Fruit fly (Drosophila melanogaster) whole organism, embryonic: ENCODE results near the gene CG6830.

ENCODE experiments used
- Adf1 ChIP-seq: fragments of 200-800 bp; sonication (Bioruptor generic); IDR thresholded peaks from 2 replicates; pipeline ENCODE4 v1.3.6; 2022; ENCODE audit warnings: missing biosample characterization, missing genetic modification characterization
- Atf-2 ChIP-seq: fragments of 200-800 bp; sonication (Bioruptor generic); optimal IDR thresholded peaks from 2 replicates; lab custom pipeline; 2016; ENCODE audit warnings: missing biosample characterization, missing genetic modification characterization
- BEAF-32 ChIP-seq: fragments of 200-800 bp; sonication (Bioruptor generic); optimal IDR thresholded peaks from 3 replicates; lab custom pipeline; 2017; ENCODE audit warnings: missing biosample characterization, missing genetic modification characterization, mild to moderate bottlenecking, moderate library complexity, missing genetic modification reagents
- CG10565 ChIP-seq: fragments of 200-800 bp; sonication (Bioruptor generic); optimal IDR thresholded peaks from 3 replicates; lab custom pipeline; 2016; ENCODE audit warnings: missing biosample characterization, mild to moderate bottlenecking, missing genetic modification characterization
- CG12104 ChIP-seq: fragments of 200-800 bp; sonication (Bioruptor generic); optimal IDR thresholded peaks from 3 replicates; lab custom pipeline; 2016; ENCODE audit warnings: missing biosample characterization, missing genetic modification characterization
- CG14441 ChIP-seq: fragments of 200-800 bp; sonication (Bioruptor generic); IDR thresholded peaks from 2 replicates; pipeline ENCODE4 v1.3.6; 2022; ENCODE audit warnings: missing biosample characterization, missing genetic modification characterization
- CG15514 ChIP-seq: fragments of 200-800 bp; sonication (Bioruptor generic); optimal IDR thresholded peaks from 3 replicates; lab custom pipeline; 2017; ENCODE audit warnings: missing biosample characterization, missing genetic modification characterization, mild to moderate bottlenecking, moderate library complexity, missing genetic modification reagents
- CG17612 ChIP-seq: fragments of 200-800 bp; sonication (Bioruptor generic); IDR thresholded peaks from 2 replicates; pipeline ENCODE4 v1.3.6; 2022; ENCODE audit warnings: missing biosample characterization, missing genetic modification characterization
- CG2120 ChIP-seq: fragments of 200-800 bp; sonication (Bioruptor generic); optimal IDR thresholded peaks from 3 replicates; lab custom pipeline; 2016; ENCODE audit warnings: missing biosample characterization, missing genetic modification characterization
- CG2129 ChIP-seq: fragments of 200-800 bp; sonication (Bioruptor generic); IDR thresholded peaks from 2 replicates; pipeline ENCODE4 v1.3.6; 2022; ENCODE audit warnings: missing biosample characterization, missing genetic modification characterization; ENCODE audit not compliant: partially characterized antibody
- CG2712 ChIP-seq: fragments of 200-800 bp; optimal IDR thresholded peaks from 3 replicates; lab custom pipeline; 2019; ENCODE audit warnings: missing biosample characterization, mild to moderate bottlenecking, missing genetic modification characterization, moderate library complexity
- CG32772 ChIP-seq: fragments of 200-800 bp; sonication (Bioruptor generic); IDR thresholded peaks from 2 replicates; pipeline ENCODE4 v1.3.6; 2022; ENCODE audit warnings: missing biosample characterization, missing genetic modification characterization
- CG3281 ChIP-seq: fragments of 200-800 bp; sonication (Bioruptor generic); optimal IDR thresholded peaks from 3 replicates; lab custom pipeline; 2017; ENCODE audit warnings: missing biosample characterization, mild to moderate bottlenecking, missing genetic modification characterization
- CG33213 ChIP-seq: fragments of 200-800 bp; sonication (Bioruptor generic); optimal IDR thresholded peaks from 3 replicates; lab custom pipeline; 2016; ENCODE audit warnings: missing biosample characterization, missing genetic modification characterization
- CG34422 ChIP-seq: fragments of 200-800 bp; sonication (Bioruptor generic); IDR thresholded peaks from 3 replicates; pipeline ENCODE4 v1.3.6; 2022; ENCODE audit warnings: missing biosample characterization, missing genetic modification characterization
- CG4282 ChIP-seq: fragments of 200-800 bp; sonication (Bioruptor generic); optimal IDR thresholded peaks from 2 replicates; lab custom pipeline; 2016; ENCODE audit warnings: missing biosample characterization, missing genetic modification characterization
- CG6683 ChIP-seq: fragments of 200-800 bp; sonication (Bioruptor generic); optimal IDR thresholded peaks from 2 replicates; lab custom pipeline; 2017; ENCODE audit warnings: missing biosample characterization, mild to moderate bottlenecking, missing genetic modification characterization, missing genetic modification reagents
- CG6765 ChIP-seq: fragments of 200-800 bp; sonication (Bioruptor generic); optimal IDR thresholded peaks from 3 replicates; lab custom pipeline; 2017; ENCODE audit warnings: missing biosample characterization, mild to moderate bottlenecking, missing genetic modification characterization
- CG9876 ChIP-seq: fragments of 200-800 bp; sonication (Bioruptor generic); optimal IDR thresholded peaks from 2 replicates; lab custom pipeline; 2016; ENCODE audit warnings: missing biosample characterization, missing genetic modification characterization
- Doc3 ChIP-seq: fragments of 200-800 bp; sonication (Bioruptor generic); IDR thresholded peaks from 3 replicates; pipeline ENCODE4 v1.3.6; 2022; ENCODE audit warnings: missing biosample characterization, missing genetic modification characterization; ENCODE audit not compliant: partially characterized antibody
- Dp ChIP-seq: fragments of 200-800 bp; sonication (Bioruptor generic); optimal IDR thresholded peaks from 2 replicates; lab custom pipeline; 2018; ENCODE audit warnings: missing biosample characterization, mild to moderate bottlenecking, missing genetic modification characterization, moderate library complexity
- Eip74EF ChIP-seq, 2 experiments: fragments of 200-800 bp in 1 of 2; fragments of >200 bp in 1 of 2; sonication (Bioruptor generic) in 1 of 2; optimal IDR thresholded peaks; 2 replicates each; lab custom pipeline; 2017 to 2019; ENCODE audit warnings: missing biosample characterization in 2 of 2, missing genetic modification characterization in 2 of 2, mild to moderate bottlenecking in 1 of 2, moderate library complexity in 1 of 2
- Fer1 ChIP-seq: fragments of 200-800 bp; sonication (Bioruptor generic); optimal IDR thresholded peaks from 2 replicates; lab custom pipeline; 2017; ENCODE audit warnings: missing biosample characterization, mild to moderate bottlenecking, missing genetic modification characterization
- HHEX ChIP-seq: fragments of 200-800 bp; sonication (Bioruptor generic); optimal IDR thresholded peaks from 3 replicates; lab custom pipeline; 2017; ENCODE audit warnings: missing biosample characterization, mild to moderate bottlenecking, missing genetic modification characterization, missing genetic modification reagents
- HLH3B ChIP-seq: fragments of 200-800 bp; sonication (Bioruptor generic); IDR thresholded peaks from 2 replicates; pipeline ENCODE4 v1.3.6; 2022; ENCODE audit warnings: missing biosample characterization, missing genetic modification characterization
- Hsf ChIP-seq: fragments of 200-800 bp; sonication (Bioruptor generic); optimal IDR thresholded peaks from 3 replicates; lab custom pipeline; 2016; ENCODE audit warnings: missing biosample characterization, missing genetic modification characterization
- Kr ChIP-seq: fragments of 200-800 bp; sonication (Bioruptor generic); optimal IDR thresholded peaks from 2 replicates; lab custom pipeline; 2017; ENCODE audit warnings: missing biosample characterization, mild to moderate bottlenecking, missing genetic modification characterization
- MBD-R2 ChIP-seq: fragments of 200-800 bp; sonication (Bioruptor generic); IDR thresholded peaks from 2 replicates; pipeline ENCODE4 v1.3.6; 2022; ENCODE audit warnings: missing biosample characterization, missing genetic modification characterization
- Opbp ChIP-seq: fragments of 200-800 bp; sonication (Bioruptor generic); IDR thresholded peaks from 3 replicates; pipeline ENCODE4 v1.3.6; 2022; ENCODE audit warnings: missing biosample characterization, missing genetic modification characterization; ENCODE audit not compliant: partially characterized antibody
- Ssrp ChIP-seq: fragments of 200-800 bp; sonication (Bioruptor generic); optimal IDR thresholded peaks from 2 replicates; lab custom pipeline; 2018; ENCODE audit warnings: missing biosample characterization, mild to moderate bottlenecking, missing genetic modification characterization, moderate library complexity
- TFAM ChIP-seq: fragments of 200-800 bp; sonication (Bioruptor generic); optimal IDR thresholded peaks from 2 replicates; lab custom pipeline; 2017; ENCODE audit warnings: missing biosample characterization, missing genetic modification characterization, inconsistent platforms
- Tbp ChIP-seq: fragments of >200 bp; optimal IDR thresholded peaks from 2 replicates; lab custom pipeline; 2018; ENCODE audit warnings: missing biosample characterization, missing genetic modification characterization
- YL-1 ChIP-seq: fragments of 200-800 bp; sonication (Bioruptor generic); optimal IDR thresholded peaks from 3 replicates; lab custom pipeline; 2017; ENCODE audit warnings: missing biosample characterization, mild to moderate bottlenecking, missing genetic modification characterization
- bab2 ChIP-seq: fragments of 200-800 bp; sonication (Bioruptor generic); optimal IDR thresholded peaks from 2 replicates; lab custom pipeline; 2016; ENCODE audit warnings: missing biosample characterization, missing genetic modification characterization
- ci ChIP-seq: fragments of 200-800 bp; sonication (Bioruptor generic); IDR thresholded peaks from 3 replicates; pipeline ENCODE4 v1.3.6; 2022; ENCODE audit warnings: missing biosample characterization, missing genetic modification characterization
- crp ChIP-seq, 2 experiments: fragments of 200-800 bp; sonication (Bioruptor generic); optimal IDR thresholded peaks; 2 replicates in 1 of 2; 3 replicates in 1 of 2; lab custom pipeline; 2017; ENCODE audit warnings: missing biosample characterization in 2 of 2, missing genetic modification characterization in 2 of 2, mild to moderate bottlenecking in 1 of 2, moderate library complexity in 1 of 2
- eve ChIP-seq, 2 experiments: fragments of >200 bp; optimal IDR thresholded peaks; 2 replicates each; lab custom pipeline; 2017; ENCODE audit warnings: missing biosample characterization in 2 of 2, missing genetic modification characterization in 2 of 2
- fd102C ChIP-seq: fragments of 200-800 bp; sonication (Bioruptor generic); optimal IDR thresholded peaks from 2 replicates; lab custom pipeline; 2018; ENCODE audit warnings: missing biosample characterization, mild to moderate bottlenecking, missing genetic modification characterization, moderate library complexity
- fd3F ChIP-seq: fragments of 200-800 bp; sonication (Bioruptor generic); optimal IDR thresholded peaks from 2 replicates; lab custom pipeline; 2018; ENCODE audit warnings: missing biosample characterization, mild to moderate bottlenecking, missing genetic modification characterization, moderate library complexity
- grn ChIP-seq: fragments of 200-800 bp; sonication (Bioruptor generic); optimal IDR thresholded peaks from 3 replicates; lab custom pipeline; 2017; ENCODE audit warnings: missing biosample characterization, missing genetic modification characterization
- kah ChIP-seq: fragments of 200-800 bp; sonication (Bioruptor generic); optimal IDR thresholded peaks from 2 replicates; lab custom pipeline; 2018; ENCODE audit warnings: missing biosample characterization, mild to moderate bottlenecking, missing genetic modification characterization
- mirr ChIP-seq: fragments of 200-800 bp; sonication (Bioruptor generic); optimal IDR thresholded peaks from 3 replicates; lab custom pipeline; 2018; ENCODE audit warnings: missing biosample characterization, mild to moderate bottlenecking, missing genetic modification characterization
- pan ChIP-seq, 4 experiments: fragments of >200 bp in 3 of 4; fragments of 200-800 bp in 1 of 4; sonication (Bioruptor generic) in 1 of 4; optimal IDR thresholded peaks in 3 of 4; IDR thresholded peaks in 1 of 4; 2 replicates each; pipeline versions ENCODE4 v1.3.6 to Lab custom; 2017 to 2022; ENCODE audit warnings: missing biosample characterization in 2 of 4, missing genetic modification characterization in 2 of 4, mixed read lengths in 1 of 4
- pnt ChIP-seq: fragments of 200-800 bp; sonication (Bioruptor generic); optimal IDR thresholded peaks from 3 replicates; lab custom pipeline; 2016; ENCODE audit warnings: missing biosample characterization, missing genetic modification characterization
- sug ChIP-seq: fragments of 200-800 bp; optimal IDR thresholded peaks from 2 replicates; lab custom pipeline; 2019; ENCODE audit warnings: missing biosample characterization, mild to moderate bottlenecking, missing genetic modification characterization, moderate library complexity
- zen ChIP-seq: fragments of 200-800 bp; sonication (Bioruptor generic); optimal IDR thresholded peaks from 3 replicates; lab custom pipeline; 2018; ENCODE audit warnings: missing biosample characterization, mild to moderate bottlenecking, missing genetic modification characterization, moderate library complexity
- zen2 ChIP-seq: fragments of 200-800 bp; sonication (Bioruptor generic); IDR thresholded peaks from 3 replicates; pipeline ENCODE4 v1.3.6; 2022; ENCODE audit warnings: missing biosample characterization, missing genetic modification characterization; ENCODE audit not compliant: partially characterized antibody
- zfh1 ChIP-seq: fragments of 200-800 bp; sonication (Bioruptor generic); IDR thresholded peaks from 3 replicates; pipeline ENCODE4 v1.3.6; 2022; ENCODE audit warnings: missing biosample characterization, missing genetic modification characterization

CG6830 gene

DNA sequence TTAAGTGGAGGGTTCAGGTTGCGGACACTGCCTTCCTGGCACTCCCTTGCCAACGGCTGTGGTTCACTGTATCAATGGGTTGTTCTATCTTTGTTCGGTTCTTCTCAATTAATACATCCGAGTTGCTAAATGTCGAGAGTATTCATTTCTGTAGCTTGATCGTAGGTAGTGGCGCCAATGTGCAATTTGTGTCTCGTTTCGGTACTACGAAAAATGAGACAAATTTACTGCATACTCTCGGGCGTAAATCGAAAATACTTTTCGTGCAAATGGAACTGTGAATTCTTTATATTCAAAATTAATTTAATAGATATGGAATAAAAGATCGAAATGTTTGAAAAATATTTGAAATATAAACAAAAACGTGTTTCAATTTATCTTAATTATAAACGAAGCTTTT lies 18.6 kb downstream of the CG6830 start (continued):
- no peak for TF ChIP-seq pan (optimal IDR thresholded peaks at IDR 0.05; lab: Kevin White, UChicago)
- TF ChIP-seq pan (GFP tag; optimal IDR thresholded peaks at IDR 0.05 in 1 of 2, IDR thresholded peaks at IDR 0.05 in 1 of 2) = peak in 1 of 2 experiments; percentile 27
- TF ChIP-seq CG14441 = no peak
- 0 out of 3 replicates have a peak, but pooled peaks have one; percentile 21 for TF ChIP-seq ci (GFP tag; lab: Robert Waterston, UW)
- TF ChIP-seq CG3281 (GFP tag; lab: Kevin White, UChicago) = no peak
- TF ChIP-seq CG9876 = no peak
- no peak for TF ChIP-seq Ssrp (tag; lab: Kevin White, UChicago)
- TF ChIP-seq zen (tag; lab: Kevin White, UChicago) = no peak
- no peak for TF ChIP-seq CG10565

- TF ChIP-seq zfh1 (GFP tag; lab: Robert Waterston, UW) = no peak
- no peak for TF ChIP-seq CG4282 (GFP tag; lab: Kevin White, UChicago)
- TF ChIP-seq Doc3 (GFP tag; lab: Robert Waterston, UW) = no peak
- TF ChIP-seq HHEX (GFP tag; lab: Kevin White, UChicago) = no peak
- no peak for TF ChIP-seq CG33213 (GFP tag; lab: Kevin White, UChicago)
- TF ChIP-seq sug = peak; percentile 8
- no peak for TF ChIP-seq zen2 (GFP tag; lab: Robert Waterston, UW)
- TF ChIP-seq Kr (GFP tag; lab: Kevin White, UChicago) = no peak
- no peak for TF ChIP-seq bab2 (GFP tag; lab: Kevin White, UChicago)
- no peak for TF ChIP-seq CG2129 (GFP tag; lab: Robert Waterston, UW)
- TF ChIP-seq Adf1 = no peak
- no peak for TF ChIP-seq YL-1 (GFP tag; lab: Kevin White, UChicago)
- TF ChIP-seq Tbp (GFP tag; lab: Kevin White, UChicago) = no peak
- no peak for TF ChIP-seq CG32772 (GFP tag; lab: Robert Waterston, UW)
- peak; percentile 32 for TF ChIP-seq fd3F (GFP tag; lab: Kevin White, UChicago)
- no peak for TF ChIP-seq pan (optimal IDR thresholded peaks at IDR 0.05; lab: Kevin White, UChicago)
- TF ChIP-seq pan (GFP tag; optimal IDR thresholded peaks at IDR 0.05 in 1 of 2, IDR thresholded peaks at IDR 0.05 in 1 of 2) = peak in 1 of 2 experiments; percentile 50
- no peak for TF ChIP-seq Atf-2 (GFP tag; lab: Kevin White, UChicago)
- TF ChIP-seq CG6765 (GFP tag; lab: Kevin White, UChicago) = no peak
- TF ChIP-seq CG34422 (GFP tag; lab: Robert Waterston, UW) = 0 out of 3 replicates have a peak, but pooled peaks have one; percentile 34
- TF ChIP-seq CG12104 (GFP tag; lab: Kevin White, UChicago) = peak; percentile 37
- no peak for TF ChIP-seq eve (GFP tag; optimal IDR thresholded peaks at IDR 0.05; lab: Kevin White, UChicago)
- TF ChIP-seq kah = peak; percentile 8
- TF ChIP-seq pnt = no peak
- TF ChIP-seq fd102C (GFP tag; lab: Kevin White, UChicago) = no peak
- no peak for TF ChIP-seq Dp (GFP tag; lab: Kevin White, UChicago)
- no peak for TF ChIP-seq HLH3B
- TF ChIP-seq CG15514 (GFP tag; lab: Kevin White, UChicago) = no peak
- TF ChIP-seq CG6683 (GFP tag; lab: Kevin White, UChicago) = no peak
- no peak for TF ChIP-seq mirr (GFP tag; lab: Kevin White, UChicago)
- no peak for TF ChIP-seq grn (GFP tag; lab: Kevin White, UChicago)
- no peak for TF ChIP-seq Opbp (GFP tag; lab: Robert Waterston, UW)
- TF ChIP-seq Fer1 (GFP tag; lab: Kevin White, UChicago) = peak; percentile 45
- peak; percentile 57 for TF ChIP-seq CG2712 (tag; lab: Kevin White, UChicago)
- no peak for TF ChIP-seq BEAF-32 (GFP tag; lab: Kevin White, UChicago)
- no peak for TF ChIP-seq CG17612
- peak in 1 of 2 experiments; percentile 65 for TF ChIP-seq Eip74EF (GFP tag; optimal IDR thresholded peaks at IDR 0.05; lab: Kevin White, UChicago)
- TF ChIP-seq CG2120 (GFP tag; lab: Kevin White, UChicago) = no peak
- no peak for TF ChIP-seq TFAM (GFP tag; lab: Kevin White, UChicago)
- TF ChIP-seq ci (GFP tag; lab: Robert Waterston, UW) = 0 out of 3 replicates have a peak, but pooled peaks have one; percentile 21
- TF ChIP-seq crp (GFP tag; optimal IDR thresholded peaks at IDR 0.05; lab: Kevin White, UChicago) = no peak
- no peak for TF ChIP-seq MBD-R2 (GFP tag; lab: Robert Waterston, UW)
- peak; percentile 20 for TF ChIP-seq Hsf
Observed at dm6 chr3R:11663441-11663840, 20.7 kb downstream of the CG6830 start.
